Worm (Caenorhabditis elegans): ENCODE data around the gene Y53C12A.11.

The Y53C12A.11 gene

DNA sequence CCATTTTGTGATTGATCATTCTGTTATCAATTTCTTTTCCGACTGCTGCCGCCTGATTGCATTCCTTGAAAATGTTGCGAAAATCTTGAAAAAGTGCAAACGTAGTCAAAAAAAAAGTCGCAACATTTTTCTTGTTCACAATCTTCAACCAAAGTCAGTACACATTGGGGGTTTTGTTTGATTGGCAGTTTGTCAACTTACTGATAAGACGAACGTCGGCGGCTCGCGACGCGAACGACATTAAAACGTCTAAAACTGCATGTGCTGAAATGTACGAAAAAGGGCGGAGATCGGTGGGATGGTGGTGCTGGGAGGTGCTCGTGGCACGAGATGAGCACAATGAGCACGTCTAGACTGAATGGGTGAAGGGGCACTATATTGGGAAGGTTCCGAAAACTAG, 20.3 kb upstream of the Y53C12A.11 start:
- TF ChIP-seq pqm-1 (tag; optimal IDR thresholded peaks at IDR 0.05) (peak; percentile 86), pha-4 (GFP tag; IDR thresholded peaks at IDR 0.05) (0 out of 2 replicates have a peak, but pooled peaks have one; percentile 36), pha-4 (tag; optimal IDR thresholded peaks at IDR 0.05) (no peak), lin-1 (GFP tag; IDR thresholded peaks at IDR 0.05) (peak; percentile 83; the same call in 1 of the 2 replicates), egl-43 (GFP tag; IDR thresholded peaks at IDR 0.05) (peak; percentile 61; the same call in 1 of the 2 replicates), T20F7.1 (GFP tag; optimal IDR thresholded peaks at IDR 0.05) (no peak), ceh-62 (tag; optimal IDR thresholded peaks at IDR 0.05) (no peak), dve-1 (tag; optimal IDR thresholded peaks at IDR 0.05; ENCODE audit: insufficient read depth) (peak; percentile 88), nhr-41 (GFP tag; IDR thresholded peaks at IDR 0.05) (no peak), nhr-28 (tag; optimal IDR thresholded peaks at IDR 0.05) (peak; percentile 62), nhr-102 (tag; optimal IDR thresholded peaks at IDR 0.05) (peak; percentile 63), php-3 (GFP tag; IDR thresholded peaks at IDR 0.05) (peak; percentile 92), nhr-48 (tag; optimal IDR thresholded peaks at IDR 0.05) (peak; percentile 14), daf-19 (GFP tag; conservative IDR thresholded peaks at IDR 0.05) (no peak), ceh-82 (tag; optimal IDR thresholded peaks at IDR 0.05) (no peak), dmd-9 (GFP tag; IDR thresholded peaks at IDR 0.05) (no peak), lim-7 (GFP tag; IDR thresholded peaks at IDR 0.05) (peak; percentile 49; the same call in 1 of the 2 replicates), mep-1 (tag; optimal IDR thresholded peaks at IDR 0.05) (peak; percentile 31), Y105C5A.15 (GFP tag; IDR thresholded peaks at IDR 0.05) (peak; percentile 53; the same call in 1 of the 2 replicates), lin-38 (GFP tag; IDR thresholded peaks at IDR 0.05) (peak; percentile 48; the same call in 1 of the 2 replicates), hif-1 (tag; optimal IDR thresholded peaks at IDR 0.05) (no peak), gei-8 (GFP tag; optimal IDR thresholded peaks at IDR 0.05) (peak; percentile 56), aha-1 (tag) (peak; percentile 90), mxl-3 (GFP tag; optimal IDR thresholded peaks at IDR 0.05) (peak; percentile 61), tra-1 (GFP tag; IDR thresholded peaks at IDR 0.05) (peak; percentile 90), ama-1 (optimal IDR thresholded peaks at IDR 0.05) (peak; percentile 65), madf-5 (GFP tag; IDR thresholded peaks at IDR 0.05) (no peak), F49E8.2 (tag; optimal IDR thresholded peaks at IDR 0.05; ENCODE audit: borderline replicate concordance) (no peak), arid-1 (GFP tag; conservative IDR thresholded peaks at IDR 0.05) (0 out of 2 replicates have a peak, but pooled peaks have one; percentile 7), zfp-3 (GFP tag; conservative IDR thresholded peaks at IDR 0.05) (0 out of 2 replicates have a peak, but pooled peaks have one; percentile 25), nhr-6 (tag; optimal IDR thresholded peaks at IDR 0.05) (peak; percentile 25), hlh-11 (tag; optimal IDR thresholded peaks at IDR 0.05) (peak; percentile 90), zfp-2 (tag; optimal IDR thresholded peaks at IDR 0.05) (no peak), mdl-1 (tag; optimal IDR thresholded peaks at IDR 0.05) (peak in 1 of 2 experiments; percentile 70), dmd-6 (GFP tag; IDR thresholded peaks at IDR 0.05) (peak; percentile 91), nhr-42 (GFP tag; IDR thresholded peaks at IDR 0.05) (0 out of 2 replicates have a peak, but pooled peaks have one; percentile 45), lin-13 (GFP tag; optimal IDR thresholded peaks at IDR 0.05) (no peak), lsy-2 (tag; optimal IDR thresholded peaks at IDR 0.05) (peak; percentile 26 to 57), dpl-1 (GFP tag; optimal IDR thresholded peaks at IDR 0.05) (no peak), T26A8.4 (GFP tag; IDR thresholded peaks at IDR 0.05) (peak; percentile 62), nhr-77 (tag; optimal IDR thresholded peaks at IDR 0.05) (peak; percentile 87), ZK546.5 (tag; optimal IDR thresholded peaks at IDR 0.05) (no peak), snpc-1.2 (GFP tag; IDR thresholded peaks at IDR 0.05) (0 out of 2 replicates have a peak, but pooled peaks have one; percentile 13), madf-9 (GFP tag; conservative IDR thresholded peaks at IDR 0.05) (0 out of 2 replicates have a peak, but pooled peaks have one; percentile 21), dmd-8 (GFP tag; IDR thresholded peaks at IDR 0.05) (no peak), set-16 (GFP tag; IDR thresholded peaks at IDR 0.05) (peak; percentile 37; the same call in 1 of the 2 replicates), mes-2 (tag; optimal IDR thresholded peaks at IDR 0.05; ENCODE audit: poor library complexity, severe bottlenecking) (peak; percentile 5), tag-97 (GFP tag; IDR thresholded peaks at IDR 0.05) (no peak), saeg-2 (GFP tag; IDR thresholded peaks at IDR 0.05) (0 out of 2 replicates have a peak, but pooled peaks have one; percentile 15), daf-16 (GFP tag; optimal IDR thresholded peaks at IDR 0.05) (peak in 1 of 2 experiments; percentile 63), daf-16 (tag; optimal IDR thresholded peaks at IDR 0.05) (peak; percentile 66)

Data from whole organism, L4 larva.